Worm (Caenorhabditis elegans) whole organism, midembryonic: Measurements from ENCODE around the gene hsd-2.

Source experiments
- T22C8.4 ChIP-seq: fragments of 200-800 bp; sonication (Bioruptor generic); IDR thresholded peaks from 2 replicates; pipeline ENCODE4 v1.3.6; 2022; ENCODE audit warnings: missing genetic modification characterization, missing compliant biosample characterization
- cog-1 ChIP-seq: sonication (generic microtip); optimal IDR thresholded peaks from 2 replicates; lab custom pipeline; 2016; ENCODE audit warnings: missing genetic modification characterization, missing compliant biosample characterization
- klf-2 ChIP-seq: fragments of 200-800 bp; sonication (Bioruptor generic); conservative IDR thresholded peaks from 2 replicates; pipeline ENCODE4 v1.3.6; 2022; ENCODE audit warnings: missing genetic modification reagents, missing genetic modification characterization, missing compliant biosample characterization
- ref-1 ChIP-seq: fragments of 200-800 bp; sonication (Bioruptor generic); conservative IDR thresholded peaks from 2 replicates; pipeline ENCODE4 v1.3.6; 2022; ENCODE audit warnings: missing genetic modification reagents, missing genetic modification characterization, missing compliant biosample characterization
- tab-1 ChIP-seq: fragments of 200-800 bp; sonication (Bioruptor generic); IDR thresholded peaks from 2 replicates; pipeline ENCODE4 v1.3.6; 2022; ENCODE audit warnings: missing genetic modification characterization, missing compliant biosample characterization

DNA sequence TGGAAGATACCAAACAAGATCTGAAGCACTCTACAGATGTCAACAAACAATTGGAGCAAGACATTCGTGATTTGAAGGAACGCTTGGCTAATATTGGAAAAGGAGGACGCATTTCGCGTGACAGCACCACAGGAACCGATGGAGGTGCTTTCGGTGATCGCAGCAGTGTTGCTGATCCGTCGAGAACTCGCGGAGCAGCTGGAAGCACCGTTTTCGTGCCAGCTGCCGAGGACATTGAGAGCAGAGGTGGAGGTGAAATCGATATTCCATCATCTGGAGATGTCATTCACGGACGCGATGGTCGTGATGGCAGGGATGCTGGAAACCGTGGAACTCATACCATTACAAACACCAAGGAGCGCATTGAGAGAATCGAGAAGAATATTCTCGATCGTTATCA lies 17.4 kb upstream of the hsd-2 start:
- TF ChIP-seq ref-1 (no peak), T22C8.4 (GFP tag; lab: Robert Waterston, UW) (no peak), klf-2 (GFP tag; lab: Robert Waterston, UW) (no peak), cog-1 (tag; lab: Kevin White, UChicago) (no peak), tab-1 (no peak)
